Fruit fly (Drosophila melanogaster) whole organism, embryonic: ENCODE measurements around the gene CG13311.

Source experiments
- ATbp ChIP-seq: fragments of 200-800 bp; sonication (Bioruptor generic); optimal IDR thresholded peaks from 2 replicates; lab custom pipeline; 2017; ENCODE audit warnings: missing biosample characterization, mild to moderate bottlenecking, missing genetic modification characterization, missing genetic modification reagents
- Awh ChIP-seq: fragments of 200-800 bp; sonication (Bioruptor generic); IDR thresholded peaks from 2 replicates; pipeline ENCODE4, ENCODE4 v1.3.6; 2022; ENCODE audit warnings: missing biosample characterization, missing genetic modification characterization
- BtbVII ChIP-seq: fragments of 200-800 bp; sonication (Bioruptor generic); optimal IDR thresholded peaks from 3 replicates; lab custom pipeline; 2017; ENCODE audit warnings: missing biosample characterization, mild to moderate bottlenecking, missing genetic modification characterization
- CG10147 ChIP-seq: fragments of 200-800 bp; sonication (Bioruptor generic); optimal IDR thresholded peaks from 2 replicates; lab custom pipeline; 2019; ENCODE audit warnings: missing biosample characterization, mild to moderate bottlenecking, missing genetic modification characterization, moderate library complexity
- CG10321 ChIP-seq: fragments of 200-800 bp; sonication (Bioruptor generic); IDR thresholded peaks from 2 replicates; pipeline ENCODE4 v1.3.6; 2022; ENCODE audit warnings: missing biosample characterization, missing genetic modification characterization
- CG10366 ChIP-seq: fragments of 200-800 bp; sonication (Bioruptor generic); IDR thresholded peaks from 2 replicates; pipeline ENCODE4 v1.3.6; 2022; ENCODE audit warnings: missing biosample characterization, missing genetic modification characterization
- CG10462 ChIP-seq: fragments of 200-800 bp; sonication (Bioruptor generic); optimal IDR thresholded peaks from 2 replicates; lab custom pipeline; 2016; ENCODE audit warnings: missing biosample characterization, missing genetic modification characterization
- CG11456 ChIP-seq: fragments of 200-800 bp; sonication (Bioruptor generic); IDR thresholded peaks from 3 replicates; pipeline ENCODE4 v1.3.6; 2022; ENCODE audit warnings: missing biosample characterization, missing genetic modification characterization
- CG12219 ChIP-seq: fragments of 200-800 bp; sonication (Bioruptor generic); optimal IDR thresholded peaks from 3 replicates; lab custom pipeline; 2018; ENCODE audit warnings: missing biosample characterization, mild to moderate bottlenecking, missing genetic modification characterization
- CG14860 ChIP-seq: fragments of 200-800 bp; sonication (Bioruptor generic); IDR thresholded peaks from 3 replicates; pipeline ENCODE4 v1.3.6; 2022; ENCODE audit warnings: missing biosample characterization, missing genetic modification characterization; ENCODE audit not compliant: partially characterized antibody
- CG14965 ChIP-seq: fragments of 200-800 bp; sonication (Bioruptor generic); optimal IDR thresholded peaks from 2 replicates; lab custom pipeline; 2016; ENCODE audit warnings: missing biosample characterization, missing genetic modification characterization, borderline replicate concordance
- CG15696 ChIP-seq: fragments of 200-800 bp; sonication (Bioruptor generic); optimal IDR thresholded peaks from 2 replicates; lab custom pipeline; 2019; ENCODE audit warnings: missing biosample characterization, mild to moderate bottlenecking, missing genetic modification characterization, moderate library complexity
- CG1603 ChIP-seq: fragments of 200-800 bp; sonication (Bioruptor generic); optimal IDR thresholded peaks from 2 replicates; lab custom pipeline; 2019; ENCODE audit warnings: missing biosample characterization, mild to moderate bottlenecking, missing genetic modification characterization, moderate library complexity
- CG17802 ChIP-seq: fragments of 200-800 bp; sonication (Bioruptor generic); optimal IDR thresholded peaks from 2 replicates; lab custom pipeline; 2018; ENCODE audit warnings: missing biosample characterization, mild to moderate bottlenecking, missing genetic modification characterization, moderate library complexity
- CG2875 ChIP-seq: fragments of 200-800 bp; sonication (Bioruptor generic); optimal IDR thresholded peaks from 2 replicates; lab custom pipeline; 2017; ENCODE audit warnings: missing biosample characterization, mild to moderate bottlenecking, missing genetic modification characterization, missing genetic modification reagents
- CG31388 ChIP-seq: fragments of 200-800 bp; sonication (Bioruptor generic); optimal IDR thresholded peaks from 2 replicates; lab custom pipeline; 2016; ENCODE audit warnings: missing biosample characterization, missing genetic modification characterization
- CG4617 ChIP-seq: fragments of 200-800 bp; sonication (Bioruptor generic); optimal IDR thresholded peaks from 3 replicates; lab custom pipeline; 2016; ENCODE audit warnings: missing biosample characterization, missing genetic modification characterization, borderline replicate concordance
- CG6175 ChIP-seq: fragments of 200-800 bp; sonication (Bioruptor generic); IDR thresholded peaks from 3 replicates; pipeline ENCODE4 v1.3.6; 2022; ENCODE audit warnings: missing biosample characterization, missing genetic modification characterization
- CG6272 ChIP-seq: fragments of 200-800 bp; sonication (Bioruptor generic); IDR thresholded peaks from 2 replicates; pipeline ENCODE4 v1.3.6; 2022; ENCODE audit warnings: missing biosample characterization, missing genetic modification characterization
- CG7839 ChIP-seq: fragments of 200-800 bp; sonication (Bioruptor generic); optimal IDR thresholded peaks from 3 replicates; lab custom pipeline; 2018; ENCODE audit warnings: missing biosample characterization, mild to moderate bottlenecking, missing genetic modification characterization, moderate library complexity
- CG9609 ChIP-seq: fragments of 200-800 bp; sonication (Bioruptor generic); optimal IDR thresholded peaks from 3 replicates; lab custom pipeline; 2016; ENCODE audit warnings: missing biosample characterization, missing genetic modification characterization
- Dref ChIP-seq: fragments of 200-800 bp; sonication (Bioruptor generic); IDR thresholded peaks from 2 replicates; pipeline ENCODE4 v1.3.6; 2022; ENCODE audit warnings: missing biosample characterization, missing genetic modification characterization
- ERR ChIP-seq: fragments of 200-800 bp; sonication (Bioruptor generic); optimal IDR thresholded peaks from 2 replicates; lab custom pipeline; 2016; ENCODE audit warnings: missing biosample characterization, missing genetic modification characterization
- HmgZ ChIP-seq: fragments of 200-800 bp; sonication (Bioruptor generic); optimal IDR thresholded peaks from 2 replicates; lab custom pipeline; 2018; ENCODE audit warnings: missing biosample characterization, mild to moderate bottlenecking, missing genetic modification characterization
- Hr78 ChIP-seq, 2 experiments: fragments of 200-800 bp in 1 of 2; fragments of >200 bp in 1 of 2; sonication (Bioruptor generic) in 1 of 2; optimal IDR thresholded peaks; 2 replicates each; lab custom pipeline; 2017 to 2019; ENCODE audit warnings: missing biosample characterization in 2 of 2, missing genetic modification characterization in 2 of 2, mild to moderate bottlenecking in 1 of 2, moderate library complexity in 1 of 2
- Lim3 ChIP-seq: fragments of 200-800 bp; sonication (Bioruptor generic); IDR thresholded peaks from 2 replicates; pipeline ENCODE4 v1.3.6; 2022; ENCODE audit warnings: missing biosample characterization, missing genetic modification characterization
- Mes4 ChIP-seq: fragments of 200-800 bp; sonication (Bioruptor generic); optimal IDR thresholded peaks from 2 replicates; lab custom pipeline; 2016; ENCODE audit warnings: missing biosample characterization, missing genetic modification characterization
- Nf-YC ChIP-seq: fragments of 200-800 bp; optimal IDR thresholded peaks from 3 replicates; lab custom pipeline; 2019; ENCODE audit warnings: missing biosample characterization, mild to moderate bottlenecking, missing genetic modification characterization, moderate library complexity
- Optix ChIP-seq: fragments of 200-800 bp; sonication (Bioruptor generic); IDR thresholded peaks from 3 replicates; pipeline ENCODE4 v1.3.6; 2022; ENCODE audit warnings: missing biosample characterization, missing genetic modification characterization
- Spps ChIP-seq: fragments of 200-800 bp; sonication (Bioruptor generic); optimal IDR thresholded peaks from 2 replicates; lab custom pipeline; 2018; ENCODE audit warnings: missing biosample characterization, mild to moderate bottlenecking, missing genetic modification characterization
- Vsx1 ChIP-seq: fragments of 200-800 bp; sonication (Bioruptor generic); optimal IDR thresholded peaks from 2 replicates; lab custom pipeline; 2017; ENCODE audit warnings: missing biosample characterization, mild to moderate bottlenecking, missing genetic modification characterization, missing genetic modification reagents
- amos ChIP-seq: fragments of 200-800 bp; sonication (Bioruptor generic); IDR thresholded peaks from 2 replicates; pipeline ENCODE4 v1.3.6; 2022; ENCODE audit warnings: missing biosample characterization, missing genetic modification characterization; ENCODE audit not compliant: partially characterized antibody
- aop ChIP-seq: fragments of 200-800 bp; sonication (Bioruptor generic); IDR thresholded peaks from 2 replicates; pipeline ENCODE4 v1.3.6; 2022; ENCODE audit warnings: missing biosample characterization, missing genetic modification characterization
- ash1 ChIP-seq: fragments of 200-800 bp; sonication (Bioruptor generic); optimal IDR thresholded peaks from 2 replicates; lab custom pipeline; 2018; ENCODE audit warnings: missing biosample characterization, mild to moderate bottlenecking, missing genetic modification characterization
- corto ChIP-seq: fragments of 200-800 bp; sonication (Bioruptor generic); optimal IDR thresholded peaks from 2 replicates; lab custom pipeline; 2016; ENCODE audit warnings: missing biosample characterization, mild to moderate bottlenecking, missing genetic modification characterization, moderate library complexity
- croc ChIP-seq: fragments of 200-800 bp; sonication (Bioruptor generic); conservative IDR thresholded peaks from 3 replicates; pipeline ENCODE4 v1.3.6; 2022; ENCODE audit warnings: missing biosample characterization, missing genetic modification characterization
- crp ChIP-seq, 2 experiments: fragments of 200-800 bp; sonication (Bioruptor generic); optimal IDR thresholded peaks; 2 replicates in 1 of 2; 3 replicates in 1 of 2; lab custom pipeline; 2017; ENCODE audit warnings: missing biosample characterization in 2 of 2, missing genetic modification characterization in 2 of 2, mild to moderate bottlenecking in 1 of 2, moderate library complexity in 1 of 2
- dm ChIP-seq: fragments of 200-800 bp; sonication (Bioruptor generic); optimal IDR thresholded peaks from 3 replicates; lab custom pipeline; 2016; ENCODE audit warnings: missing biosample characterization, missing genetic modification characterization
- eve ChIP-seq, 2 experiments: fragments of >200 bp; optimal IDR thresholded peaks; 2 replicates each; lab custom pipeline; 2017; ENCODE audit warnings: missing biosample characterization in 2 of 2, missing genetic modification characterization in 2 of 2
- ewg ChIP-seq: fragments of 200-800 bp; sonication (Bioruptor generic); optimal IDR thresholded peaks from 3 replicates; lab custom pipeline; 2017; ENCODE audit warnings: mild to moderate bottlenecking, missing biosample characterization, missing genetic modification reagents, missing genetic modification characterization
- fd3F ChIP-seq: fragments of 200-800 bp; sonication (Bioruptor generic); optimal IDR thresholded peaks from 2 replicates; lab custom pipeline; 2018; ENCODE audit warnings: missing biosample characterization, mild to moderate bottlenecking, missing genetic modification characterization, moderate library complexity
- grau ChIP-seq: fragments of 200-800 bp; optimal IDR thresholded peaks from 3 replicates; lab custom pipeline; 2019; ENCODE audit warnings: missing biosample characterization, mild to moderate bottlenecking, missing genetic modification characterization, moderate library complexity
- gro ChIP-seq: fragments of 200-800 bp; sonication (Bioruptor generic); optimal IDR thresholded peaks from 2 replicates; lab custom pipeline; 2016; ENCODE audit warnings: missing biosample characterization, missing genetic modification characterization
- nmo ChIP-seq: fragments of 200-800 bp; sonication (Bioruptor generic); optimal IDR thresholded peaks from 2 replicates; lab custom pipeline; 2018; ENCODE audit warnings: missing biosample characterization, mild to moderate bottlenecking, missing genetic modification characterization, moderate library complexity
- pho ChIP-seq: fragments of 200-800 bp; sonication (Bioruptor generic); optimal IDR thresholded peaks from 2 replicates; lab custom pipeline; 2016; ENCODE audit warnings: missing biosample characterization, missing genetic modification characterization
- ranshi ChIP-seq: fragments of 200-800 bp; sonication (Bioruptor generic); IDR thresholded peaks from 2 replicates; pipeline ENCODE4 v1.3.6; 2022; ENCODE audit warnings: missing biosample characterization, missing genetic modification characterization
- slp2 ChIP-seq: fragments of 200-800 bp; sonication (Bioruptor generic); optimal IDR thresholded peaks from 2 replicates; lab custom pipeline; 2016; ENCODE audit warnings: missing biosample characterization, missing genetic modification characterization
- tin ChIP-seq: fragments of 200-800 bp; sonication (Bioruptor generic); optimal IDR thresholded peaks from 3 replicates; lab custom pipeline; 2016; ENCODE audit warnings: missing biosample characterization, missing genetic modification characterization
- unpg ChIP-seq: fragments of 200-800 bp; sonication (Bioruptor generic); optimal IDR thresholded peaks from 3 replicates; lab custom pipeline; 2018; ENCODE audit warnings: missing biosample characterization, mild to moderate bottlenecking, missing genetic modification characterization, moderate library complexity
- vnd ChIP-seq: fragments of 200-800 bp; sonication (Bioruptor generic); IDR thresholded peaks from 3 replicates; pipeline ENCODE4 v1.3.6; 2022; ENCODE audit warnings: missing biosample characterization, missing genetic modification characterization; ENCODE audit not compliant: partially characterized antibody

CG13311 gene

dm6 chr3L:8841757-8842156 is 39.8 kb upstream of the CG13311 start (continued):
- TF ChIP-seq unpg (GFP tag; lab: Kevin White, UChicago) (peak; percentile 81), ewg (peak; percentile 54), ash1 (GFP tag; lab: Kevin White, UChicago) (no peak), CG11456 (GFP tag; lab: Robert Waterston, UW) (peak; percentile 78; the same call in 1 of the 3 replicates), CG10321 (GFP tag; lab: Robert Waterston, UW) (peak; percentile 43; the same call in 1 of the 2 replicates), crp (GFP tag; optimal IDR thresholded peaks at IDR 0.05; lab: Kevin White, UChicago) (no peak), nmo (GFP tag; lab: Kevin White, UChicago) (peak; percentile 78), Spps (tag; lab: Kevin White, UChicago) (peak; percentile 16), CG14860 (GFP tag; lab: Robert Waterston, UW) (no peak), ATbp (GFP tag; lab: Kevin White, UChicago) (peak; percentile 71), CG1603 (tag; lab: Kevin White, UChicago) (peak; percentile 78), Nf-YC (no peak), CG10366 (peak; percentile 72), tin (GFP tag; lab: Kevin White, UChicago) (peak; percentile 55), Vsx1 (GFP tag; lab: Kevin White, UChicago) (peak; percentile 35), CG6175 (GFP tag; lab: Robert Waterston, UW) (peak; percentile 52; the same call in 1 of the 3 replicates), CG14965 (no peak), CG10147 (GFP tag; lab: Kevin White, UChicago) (peak; percentile 60), Awh (GFP tag; lab: Robert Waterston, UW) (peak; percentile 78), BtbVII (peak; percentile 62), Lim3 (GFP tag; lab: Robert Waterston, UW) (no peak), CG6272 (GFP tag; lab: Robert Waterston, UW) (peak; percentile 51; the same call in 1 of the 2 replicates), aop (no peak), slp2 (GFP tag; lab: Kevin White, UChicago) (peak; percentile 9), CG12219 (GFP tag; lab: Kevin White, UChicago) (peak; percentile 78), CG15696 (tag; lab: Kevin White, UChicago) (peak; percentile 51), Dref (GFP tag; lab: Robert Waterston, UW) (no peak), CG7839 (tag; lab: Kevin White, UChicago) (peak; percentile 86), croc (GFP tag; lab: Robert Waterston, UW) (peak; percentile 67; the same call in 2 of the 3 replicates), grau (peak; percentile 78), corto (GFP tag; lab: Kevin White, UChicago) (no peak), Optix (GFP tag; lab: Robert Waterston, UW) (0 out of 3 replicates have a peak, but pooled peaks have one; percentile 48), amos (GFP tag; lab: Robert Waterston, UW) (no peak), CG31388 (GFP tag; lab: Kevin White, UChicago) (no peak), HmgZ (tag; lab: Kevin White, UChicago) (peak; percentile 66), pho (peak; percentile 6), CG2875 (GFP tag; lab: Kevin White, UChicago) (peak; percentile 42), eve (GFP tag; optimal IDR thresholded peaks at IDR 0.05; lab: Kevin White, UChicago) (peak in 1 of 2 experiments; percentile 74), ranshi (GFP tag; lab: Robert Waterston, UW) (peak; percentile 77), fd3F (GFP tag; lab: Kevin White, UChicago) (peak; percentile 68), Mes4 (GFP tag; lab: Kevin White, UChicago) (peak; percentile 23), Hr78 (GFP tag; optimal IDR thresholded peaks at IDR 0.05; lab: Kevin White, UChicago) (no peak), CG9609 (peak; percentile 57), ERR (GFP tag; lab: Kevin White, UChicago) (peak; percentile 38), CG17802 (tag; lab: Kevin White, UChicago) (peak; percentile 1), vnd (GFP tag; lab: Robert Waterston, UW) (no peak), gro (GFP tag; lab: Kevin White, UChicago) (peak; percentile 8), CG4617 (GFP tag; lab: Kevin White, UChicago) (no peak), CG10462 (GFP tag; lab: Kevin White, UChicago) (peak; percentile 42), dm (GFP tag; lab: Kevin White, UChicago) (peak; percentile 25)
